Worm (Caenorhabditis elegans) whole organism, L4 larva: Measurements from ENCODE around the gene dmsr-5.

ENCODE experiments used
- F10B5.3 ChIP-seq: sonication (generic microtip); optimal IDR thresholded peaks from 2 replicates; lab custom pipeline; 2016; ENCODE audit warnings: mild to moderate bottlenecking, missing genetic modification characterization, missing compliant biosample characterization
- F26F4.8 ChIP-seq: fragments of 200-800 bp; sonication (Bioruptor generic); conservative IDR thresholded peaks from 2 replicates; pipeline ENCODE4 v1.3.6; 2022; ENCODE audit warnings: missing genetic modification characterization, missing compliant biosample characterization
- T20F7.1 ChIP-seq: fragments of 200-800 bp; sonication (Bioruptor generic); optimal IDR thresholded peaks from 2 replicates; lab custom pipeline; 2018; ENCODE audit warnings: mild to moderate bottlenecking, missing genetic modification characterization, missing compliant biosample characterization
- Y75B8A.6 ChIP-seq: fragments of 200-800 bp; sonication (Bioruptor generic); IDR thresholded peaks from 2 replicates; pipeline ENCODE4 v1.3.6; 2022; ENCODE audit warnings: missing genetic modification reagents, missing genetic modification characterization, missing compliant biosample characterization
- aha-1 ChIP-seq: fragments of 150-350 bp; peaks from one replicate; lab custom pipeline; 2014; ENCODE audit warnings: missing biosample characterization, missing genetic modification characterization
- ces-1 ChIP-seq: fragments of 150-350 bp; sonication (generic microtip); optimal IDR thresholded peaks from 4 replicates; lab custom pipeline; 2014; ENCODE audit warnings: missing biosample characterization, missing genetic modification reagents, missing genetic modification characterization
- egl-43 ChIP-seq: fragments of 200-800 bp; sonication (Bioruptor generic); IDR thresholded peaks from 2 replicates; pipeline ENCODE4 v1.3.6; 2022; ENCODE audit warnings: missing genetic modification reagents, missing genetic modification characterization, missing compliant biosample characterization
- hlh-30 ChIP-seq: sonication (generic microtip); optimal IDR thresholded peaks from 2 replicates; lab custom pipeline; 2017; ENCODE audit warnings: antibody characterized with exemption, mild to moderate bottlenecking, missing genetic modification characterization, missing compliant biosample characterization; ENCODE audit not compliant: insufficient read depth
- lim-7 ChIP-seq: fragments of 200-800 bp; sonication (Bioruptor generic); IDR thresholded peaks from 2 replicates; pipeline ENCODE4 v1.3.6; 2022; ENCODE audit warnings: missing genetic modification characterization, missing compliant biosample characterization
- lin-29 ChIP-seq: fragments of 200-800 bp; sonication (Bioruptor generic); IDR thresholded peaks from 2 replicates; pipeline ENCODE4 v1.3.6; 2022; ENCODE audit warnings: missing genetic modification reagents, missing genetic modification characterization, missing compliant biosample characterization
- madf-5 ChIP-seq, 2 experiments: fragments of 200-800 bp; sonication (Bioruptor generic); IDR thresholded peaks; 2 replicates each; pipeline ENCODE4 v1.3.6; 2022; ENCODE audit warnings: missing compliant biosample characterization in 2 of 2, missing genetic modification characterization in 2 of 2
- mdt-29 ChIP-seq: fragments of 200-800 bp; sonication (Bioruptor generic); IDR thresholded peaks from 2 replicates; pipeline ENCODE4 v1.3.6; 2022; ENCODE audit warnings: missing genetic modification reagents, missing genetic modification characterization, missing compliant biosample characterization
- nhr-111 ChIP-seq: fragments of 200-800 bp; sonication (Bioruptor generic); optimal IDR thresholded peaks from 2 replicates; lab custom pipeline; 2018; ENCODE audit warnings: mild to moderate bottlenecking, missing genetic modification characterization, missing compliant biosample characterization
- nhr-48 ChIP-seq: sonication (generic microtip); optimal IDR thresholded peaks from 2 replicates; lab custom pipeline; 2016; ENCODE audit warnings: mild to moderate bottlenecking, missing genetic modification characterization, missing compliant biosample characterization
- pha-4 ChIP-seq, 2 experiments: fragments of 150-350 bp in 1 of 2; fragments of 200-800 bp in 1 of 2; sonication (Bioruptor generic) in 1 of 2; IDR thresholded peaks in 1 of 2; optimal IDR thresholded peaks in 1 of 2; 2 replicates each; pipeline versions ENCODE4 v1.3.6 to Lab custom; 2014 to 2022; ENCODE audit warnings: missing genetic modification characterization in 2 of 2, missing genetic modification reagents in 2 of 2, missing biosample characterization in 1 of 2, missing compliant biosample characterization in 1 of 2
- set-16 ChIP-seq: fragments of 200-800 bp; sonication (Bioruptor generic); IDR thresholded peaks from 2 replicates; pipeline ENCODE4 v1.3.6; 2022; ENCODE audit warnings: missing genetic modification reagents, missing genetic modification characterization, missing compliant biosample characterization

Gene dmsr-5

ce11 chrIII:10951713-10952112 lies 43.3 kb downstream of the dmsr-5 start:
- TF ChIP-seq egl-43 (0 out of 2 replicates have a peak, but pooled peaks have one; percentile 20), aha-1 (tag; lab: Kevin White, UChicago) (peak; percentile 93), lim-7 (GFP tag; lab: Robert Waterston, UW) (no peak), Y75B8A.6 (no peak), nhr-111 (no peak), T20F7.1 (GFP tag; lab: Kevin White, UChicago) (no peak), set-16 (GFP tag; lab: Robert Waterston, UW) (peak; percentile 36), F26F4.8 (GFP tag; lab: Robert Waterston, UW) (no peak)

- 0 out of 2 replicates have a peak, but pooled peaks have one; percentile 10 for TF ChIP-seq pha-4 (GFP tag; IDR thresholded peaks at IDR 0.05; lab: Robert Waterston, UW)
- TF ChIP-seq pha-4 (tag; optimal IDR thresholded peaks at IDR 0.05; lab: Kevin White, UChicago), result no peak
- TF ChIP-seq mdt-29 (GFP tag; lab: Robert Waterston, UW), result no peak
Observed at ce11 chrIII:10947155-10947554, 47.9 kb downstream of the dmsr-5 start, which contains the start of gene strd-1. TSS of gene strd-1 (plus strand) at chrIII:10947455.

ce11 chrIII:10945537-10945936 lies 49.5 kb downstream of the dmsr-5 start:
- no peak for TF ChIP-seq ces-1 (GFP tag; lab: Kevin White, UChicago)
- peak; percentile 93 for TF ChIP-seq aha-1 (tag; lab: Kevin White, UChicago)

- no peak for TF ChIP-seq F10B5.3 (tag; lab: Kevin White, UChicago)
- peak; percentile 92 for TF ChIP-seq aha-1 (tag; lab: Kevin White, UChicago)
- no peak for TF ChIP-seq nhr-48 (tag; lab: Kevin White, UChicago)
- no peak for TF ChIP-seq madf-5 (GFP tag; IDR thresholded peaks at IDR 0.05; lab: Robert Waterston, UW)
- TF ChIP-seq lin-29 (GFP tag; lab: Robert Waterston, UW), result no peak
- no peak for TF ChIP-seq hlh-30 (tag; lab: Kevin White, UChicago)
Observed at ce11 chrIII:10942905-10943304, 52.2 kb downstream of the dmsr-5 start.
